Worm (Caenorhabditis elegans) whole organism, early embryonic: ENCODE measurements around the gene Y27F2A.11.

Experiments used
- B0310.2 ChIP-seq: sonication (generic microtip); optimal IDR thresholded peaks from 2 replicates; lab custom pipeline; 2016; ENCODE audit warnings: mild to moderate bottlenecking, missing genetic modification characterization, missing compliant biosample characterization
- F13C5.2 ChIP-seq: sonication (generic microtip); optimal IDR thresholded peaks from 2 replicates; lab custom pipeline; 2017; ENCODE audit warnings: mild to moderate bottlenecking, missing genetic modification characterization, inconsistent platforms, missing compliant biosample characterization
- aly-1 ChIP-seq: sonication (generic microtip); optimal IDR thresholded peaks from 2 replicates; lab custom pipeline; 2016; ENCODE audit warnings: missing genetic modification characterization, missing compliant biosample characterization
- ama-1 ChIP-seq: fragments of 150-350 bp; optimal IDR thresholded peaks from 2 replicates; lab custom pipeline; 2014
- ceh-13 ChIP-seq: fragments of 200-800 bp; sonication (Bioruptor generic); optimal IDR thresholded peaks from 2 replicates; lab custom pipeline; 2018; ENCODE audit warnings: mild to moderate bottlenecking, missing genetic modification characterization, missing compliant biosample characterization
- ets-7 ChIP-seq: sonication (generic microtip); optimal IDR thresholded peaks from 2 replicates; lab custom pipeline; 2016; ENCODE audit warnings: missing genotype, missing genetic modification characterization, missing compliant biosample characterization
- flt-1 ChIP-seq: fragments of 200-800 bp; sonication (Bioruptor generic); IDR thresholded peaks from 2 replicates; pipeline ENCODE4 v1.3.6; 2022; ENCODE audit warnings: missing genetic modification characterization, missing compliant biosample characterization
- hmbx-1 ChIP-seq: sonication (generic microtip); optimal IDR thresholded peaks from 2 replicates; lab custom pipeline; 2016; ENCODE audit warnings: mild to moderate bottlenecking, missing genetic modification characterization, missing compliant biosample characterization
- sea-1 ChIP-seq: fragments of 200-800 bp; sonication (Bioruptor generic); conservative IDR thresholded peaks from 2 replicates; pipeline ENCODE4 v1.3.6; 2022; ENCODE audit warnings: missing genetic modification characterization, missing compliant biosample characterization
- tbx-11 ChIP-seq: fragments of 200-800 bp; sonication (Bioruptor generic); IDR thresholded peaks from 2 replicates; pipeline ENCODE4 v1.3.6; 2022; ENCODE audit warnings: missing genetic modification characterization, missing compliant biosample characterization
- tra-4 ChIP-seq: sonication (generic microtip); optimal IDR thresholded peaks from 2 replicates; lab custom pipeline; 2017; ENCODE audit warnings: missing genetic modification characterization, missing compliant biosample characterization

ce11 chrII:3158985-3159384 lies 30.2 kb upstream of the Y27F2A.11 start, which contains the start of gene sri-34:
- TF ChIP-seq aly-1 (tag; lab: Kevin White, UChicago) (no peak), sea-1 (GFP tag; lab: Robert Waterston, UW) (no peak), ceh-13 (GFP tag; lab: Kevin White, UChicago) (no peak), ama-1 (lab: Kevin White, UChicago) (no peak), flt-1 (GFP tag; lab: Robert Waterston, UW) (no peak), ets-7 (tag; lab: Kevin White, UChicago) (no peak), tbx-11 (no peak), F13C5.2 (tag; lab: Kevin White, UChicago) (no peak), B0310.2 (tag; lab: Kevin White, UChicago) (no peak), tra-4 (tag; lab: Kevin White, UChicago) (no peak), hmbx-1 (no peak)
